Worm (Caenorhabditis elegans) whole organism, L4 larva: ENCODE data around the gene wip-1.

Experiments
- F10B5.3 ChIP-seq: sonication (generic microtip); optimal IDR thresholded peaks from 2 replicates; lab custom pipeline; 2016; ENCODE audit warnings: mild to moderate bottlenecking, missing genetic modification characterization, missing compliant biosample characterization
- F26F4.8 ChIP-seq: fragments of 200-800 bp; sonication (Bioruptor generic); conservative IDR thresholded peaks from 2 replicates; pipeline ENCODE4 v1.3.6; 2022; ENCODE audit warnings: missing genetic modification characterization, missing compliant biosample characterization
- F44E2.7 ChIP-seq: fragments of 200-800 bp; sonication (Bioruptor generic); IDR thresholded peaks from 2 replicates; pipeline ENCODE4 v2.1.2; 2022; ENCODE audit warnings: missing genetic modification characterization, missing compliant biosample characterization
- Y105C5A.15 ChIP-seq: fragments of 200-800 bp; sonication (Bioruptor generic); IDR thresholded peaks from 2 replicates; pipeline ENCODE4 v1.3.6; 2022; ENCODE audit warnings: missing genetic modification characterization, missing compliant biosample characterization
- Y48G9A.11 ChIP-seq: fragments of 200-800 bp; sonication (Bioruptor generic); IDR thresholded peaks from 2 replicates; pipeline ENCODE4 v1.3.6; 2022; ENCODE audit warnings: missing genetic modification reagents, missing genetic modification characterization, missing compliant biosample characterization
- ZK546.5 ChIP-seq, 2 experiments: sonication (generic microtip); optimal IDR thresholded peaks; 2 replicates each; lab custom pipeline; 2017; ENCODE audit warnings: missing biosample characterization in 2 of 2, missing genetic modification characterization in 2 of 2
- aly-2 ChIP-seq: sonication (generic microtip); optimal IDR thresholded peaks from 2 replicates; lab custom pipeline; 2018; ENCODE audit warnings: missing biosample characterization, missing genetic modification characterization
- arid-1 ChIP-seq: fragments of 200-800 bp; sonication (Bioruptor generic); conservative IDR thresholded peaks from 2 replicates; pipeline ENCODE4 v1.3.6; 2022; ENCODE audit warnings: missing genetic modification reagents, missing genetic modification characterization, missing compliant biosample characterization
- ceh-20 ChIP-seq: fragments of 200-800 bp; sonication (Bioruptor generic); IDR thresholded peaks from 2 replicates; pipeline ENCODE4 v1.3.6; 2022; ENCODE audit warnings: missing genetic modification reagents, missing genetic modification characterization, missing compliant biosample characterization
- ceh-32 ChIP-seq: sonication (generic microtip); optimal IDR thresholded peaks from 2 replicates; lab custom pipeline; 2016; ENCODE audit warnings: mild to moderate bottlenecking, missing genetic modification characterization, missing compliant biosample characterization; ENCODE audit not compliant: poor library complexity
- ceh-62 ChIP-seq: sonication (generic microtip); optimal IDR thresholded peaks from 2 replicates; lab custom pipeline; 2017; ENCODE audit warnings: missing biosample characterization, missing genetic modification characterization
- ctbp-1 ChIP-seq: fragments of 200-800 bp; sonication (Bioruptor generic); IDR thresholded peaks from 2 replicates; pipeline ENCODE4 v1.3.6; 2022; ENCODE audit warnings: missing genetic modification reagents, missing genetic modification characterization, missing compliant biosample characterization
- daf-19 ChIP-seq: fragments of 200-800 bp; sonication (Bioruptor generic); conservative IDR thresholded peaks from 2 replicates; pipeline ENCODE4 v1.3.6; 2022; ENCODE audit warnings: missing genetic modification characterization, missing compliant biosample characterization
- dmd-6 ChIP-seq: fragments of 200-800 bp; sonication (Bioruptor generic); IDR thresholded peaks from 2 replicates; pipeline ENCODE4 v1.3.6; 2022; ENCODE audit warnings: missing genetic modification reagents, missing genetic modification characterization, missing compliant biosample characterization
- dmd-8 ChIP-seq: fragments of 200-800 bp; sonication (Bioruptor generic); IDR thresholded peaks from 2 replicates; pipeline ENCODE4 v1.3.6; 2022; ENCODE audit warnings: missing genetic modification characterization, missing compliant biosample characterization
- dpl-1 ChIP-seq: fragments of 150-350 bp; optimal IDR thresholded peaks from 2 replicates; lab custom pipeline; 2014; ENCODE audit warnings: missing biosample characterization, missing genetic modification reagents, missing genetic modification characterization
- dve-1 ChIP-seq: sonication (generic microtip); optimal IDR thresholded peaks from 2 replicates; lab custom pipeline; 2017; ENCODE audit warnings: antibody characterized with exemption, mild to moderate bottlenecking, missing genetic modification characterization, missing compliant biosample characterization; ENCODE audit not compliant: insufficient read depth
- hif-1 ChIP-seq, 2 experiments: sonication (generic microtip); optimal IDR thresholded peaks; 2 replicates each; lab custom pipeline; 2016 to 2017; ENCODE audit warnings: missing compliant biosample characterization in 2 of 2, missing genetic modification characterization in 2 of 2, missing genetic modification reagents in 2 of 2, missing genotype in 2 of 2, mild to moderate bottlenecking in 1 of 2
- lim-7 ChIP-seq: fragments of 200-800 bp; sonication (Bioruptor generic); IDR thresholded peaks from 2 replicates; pipeline ENCODE4 v1.3.6; 2022; ENCODE audit warnings: missing genetic modification characterization, missing compliant biosample characterization
- lin-1 ChIP-seq: fragments of 200-800 bp; sonication (Bioruptor generic); IDR thresholded peaks from 2 replicates; pipeline ENCODE4 v1.3.6; 2022; ENCODE audit warnings: missing genetic modification reagents, missing genetic modification characterization, missing compliant biosample characterization
- lsy-2 ChIP-seq, 2 experiments: fragments of 150-350 bp in 1 of 2; sonication (generic microtip) in 1 of 2; optimal IDR thresholded peaks; 2 replicates each; lab custom pipeline; 2014 to 2017; ENCODE audit warnings: missing biosample characterization in 2 of 2, missing genetic modification characterization in 2 of 2
- madf-9 ChIP-seq: fragments of 200-800 bp; sonication (Bioruptor generic); conservative IDR thresholded peaks from 2 replicates; pipeline ENCODE4 v1.3.6; 2022; ENCODE audit warnings: missing genetic modification reagents, missing genetic modification characterization, missing compliant biosample characterization
- mdt-29 ChIP-seq: fragments of 200-800 bp; sonication (Bioruptor generic); IDR thresholded peaks from 2 replicates; pipeline ENCODE4 v1.3.6; 2022; ENCODE audit warnings: missing genetic modification reagents, missing genetic modification characterization, missing compliant biosample characterization
- mes-2 ChIP-seq: sonication (generic microtip); optimal IDR thresholded peaks from 2 replicates; lab custom pipeline; 2016; ENCODE audit warnings: missing genotype, mild to moderate bottlenecking, missing genetic modification characterization, missing compliant biosample characterization; ENCODE audit not compliant: poor library complexity, severe bottlenecking
- mxl-2 ChIP-seq: fragments of 200-800 bp; sonication (Bioruptor generic); conservative IDR thresholded peaks from 2 replicates; pipeline ENCODE4 v1.3.6; 2022; ENCODE audit warnings: missing genetic modification reagents, missing genetic modification characterization, missing compliant biosample characterization
- nhr-10 ChIP-seq: fragments of 150-350 bp; optimal IDR thresholded peaks from 2 replicates; lab custom pipeline; 2014; ENCODE audit warnings: missing biosample characterization, missing genetic modification characterization
- nhr-102 ChIP-seq: sonication (generic microtip); optimal IDR thresholded peaks from 2 replicates; lab custom pipeline; 2016; ENCODE audit warnings: mild to moderate bottlenecking, missing genetic modification characterization, moderate library complexity, missing compliant biosample characterization
- nhr-11 ChIP-seq: fragments of 150-350 bp; optimal IDR thresholded peaks from 2 replicates; lab custom pipeline; 2014; ENCODE audit warnings: missing biosample characterization, missing genetic modification characterization
- nhr-111 ChIP-seq: fragments of 200-800 bp; sonication (Bioruptor generic); optimal IDR thresholded peaks from 2 replicates; lab custom pipeline; 2018; ENCODE audit warnings: mild to moderate bottlenecking, missing genetic modification characterization, missing compliant biosample characterization
- nhr-237 ChIP-seq: sonication (generic microtip); optimal IDR thresholded peaks from 2 replicates; lab custom pipeline; 2017; ENCODE audit warnings: missing biosample characterization, missing genetic modification characterization
- nhr-25 ChIP-seq: sonication (generic microtip); optimal IDR thresholded peaks from 2 replicates; lab custom pipeline; 2017; ENCODE audit warnings: missing genetic modification characterization, mild to moderate bottlenecking, missing compliant biosample characterization, antibody characterized with exemption, moderate library complexity, borderline replicate concordance; ENCODE audit not compliant: insufficient read depth
- nhr-28 ChIP-seq: fragments of 150-350 bp; optimal IDR thresholded peaks from 2 replicates; lab custom pipeline; 2014; ENCODE audit warnings: missing biosample characterization, missing genetic modification characterization
- nhr-41 ChIP-seq: fragments of 200-800 bp; sonication (Bioruptor generic); IDR thresholded peaks from 2 replicates; pipeline ENCODE4 v1.3.6; 2022; ENCODE audit warnings: missing genetic modification reagents, missing genetic modification characterization, missing compliant biosample characterization
- nhr-42 ChIP-seq: fragments of 200-800 bp; sonication (Bioruptor generic); IDR thresholded peaks from 2 replicates; pipeline ENCODE4 v1.3.6; 2022; ENCODE audit warnings: missing genetic modification characterization, missing compliant biosample characterization
- nhr-6 ChIP-seq: fragments of 150-350 bp; optimal IDR thresholded peaks from 2 replicates; lab custom pipeline; 2014; ENCODE audit warnings: missing biosample characterization, missing genetic modification characterization
- nhr-77 ChIP-seq: fragments of 150-350 bp; optimal IDR thresholded peaks from 2 replicates; lab custom pipeline; 2014; ENCODE audit warnings: missing biosample characterization, missing genetic modification characterization
- pqm-1 ChIP-seq: sonication (generic microtip); optimal IDR thresholded peaks from 2 replicates; lab custom pipeline; 2017; ENCODE audit warnings: missing biosample characterization, missing genetic modification characterization
- rbr-2 ChIP-seq: sonication (generic microtip); optimal IDR thresholded peaks from 2 replicates; lab custom pipeline; 2016; ENCODE audit warnings: missing genotype, missing genetic modification characterization, missing compliant biosample characterization
- sdz-12 ChIP-seq: fragments of 200-800 bp; sonication (Bioruptor generic); optimal IDR thresholded peaks from 2 replicates; lab custom pipeline; 2018; ENCODE audit warnings: mild to moderate bottlenecking, missing genetic modification characterization, missing compliant biosample characterization
- set-16 ChIP-seq: fragments of 200-800 bp; sonication (Bioruptor generic); IDR thresholded peaks from 2 replicates; pipeline ENCODE4 v1.3.6; 2022; ENCODE audit warnings: missing genetic modification reagents, missing genetic modification characterization, missing compliant biosample characterization
- skn-1 ChIP-seq: fragments of 150-350 bp; optimal IDR thresholded peaks from 2 replicates; lab custom pipeline; 2014; ENCODE audit warnings: missing biosample characterization, missing genetic modification characterization
- tra-1 ChIP-seq: fragments of 200-800 bp; sonication (Bioruptor generic); IDR thresholded peaks from 2 replicates; pipeline ENCODE4 v1.3.6; 2022; ENCODE audit warnings: missing genetic modification reagents, missing genetic modification characterization, missing compliant biosample characterization
- unc-130 ChIP-seq: sonication (generic microtip); optimal IDR thresholded peaks from 2 replicates; lab custom pipeline; 2016; ENCODE audit warnings: missing genetic modification reagents, missing genetic modification characterization, missing compliant biosample characterization
- unc-39 ChIP-seq: sonication (generic microtip); optimal IDR thresholded peaks from 2 replicates; lab custom pipeline; 2017; ENCODE audit warnings: missing biosample characterization, missing genetic modification characterization
- unc-62 ChIP-seq, 3 experiments: fragments of 150-350 bp in 1 of 3; sonication (generic microtip); optimal IDR thresholded peaks in 2 of 3; peaks in 1 of 3; 1 replicate in 1 of 3; 2 replicates in 2 of 3; lab custom pipeline; 2014 to 2017; ENCODE audit warnings: missing biosample characterization in 3 of 3, missing genetic modification characterization in 3 of 3, missing genetic modification reagents in 3 of 3, missing genotype in 1 of 3
- zfp-2 ChIP-seq: sonication (generic microtip); optimal IDR thresholded peaks from 2 replicates; lab custom pipeline; 2016; ENCODE audit warnings: mild to moderate bottlenecking, missing genetic modification characterization, missing compliant biosample characterization
- zfp-3 ChIP-seq: fragments of 200-800 bp; sonication (Bioruptor generic); conservative IDR thresholded peaks from 2 replicates; pipeline ENCODE4 v1.3.6; 2022; ENCODE audit warnings: missing genetic modification reagents, missing genetic modification characterization, missing compliant biosample characterization
- zip-11 ChIP-seq: fragments of 200-800 bp; sonication (Bioruptor generic); IDR thresholded peaks from 2 replicates; pipeline ENCODE4 v1.3.6; 2022; ENCODE audit warnings: missing genetic modification characterization, missing compliant biosample characterization

wip-1 gene

ce11 chrIII:5068675-5069233 is 50.3 kb downstream of the wip-1 start, which contains the start of the genes C45G9.11 and C45G9.2 (continued):
- TF ChIP-seq unc-39 (tag; lab: Kevin White, UChicago) (no peak), F26F4.8 (GFP tag; lab: Robert Waterston, UW) (no peak), mes-2 (peak; percentile 99), mxl-2 (GFP tag; lab: Robert Waterston, UW) (no peak), lsy-2 (tag; optimal IDR thresholded peaks at IDR 0.05; lab: Kevin White, UChicago) (no peak), skn-1 (tag; lab: Kevin White, UChicago) (no peak), dmd-8 (GFP tag; lab: Robert Waterston, UW) (no peak), arid-1 (GFP tag; lab: Robert Waterston, UW) (no peak), dve-1 (tag; lab: Kevin White, UChicago) (no peak), nhr-111 (GFP tag; lab: Kevin White, UChicago) (no peak), nhr-6 (tag; lab: Kevin White, UChicago) (peak; percentile 46), rbr-2 (tag; lab: Kevin White, UChicago) (peak; percentile 49), lin-1 (no peak), ctbp-1 (GFP tag; lab: Robert Waterston, UW) (0 out of 2 replicates have a peak, but pooled peaks have one; percentile 12), nhr-42 (GFP tag; lab: Robert Waterston, UW) (no peak), nhr-28 (tag; lab: Kevin White, UChicago) (no peak), ZK546.5 (tag; optimal IDR thresholded peaks at IDR 0.05; lab: Kevin White, UChicago) (no peak), Y48G9A.11 (GFP tag; lab: Robert Waterston, UW) (peak; percentile 52), dpl-1 (GFP tag; lab: Kevin White, UChicago) (peak; percentile 94), nhr-11 (tag; lab: Kevin White, UChicago) (no peak), zfp-3 (0 out of 2 replicates have a peak, but pooled peaks have one; percentile 13), mdt-29 (GFP tag; lab: Robert Waterston, UW) (no peak), F10B5.3 (no peak), set-16 (GFP tag; lab: Robert Waterston, UW) (no peak), nhr-41 (GFP tag; lab: Robert Waterston, UW) (no peak), unc-130 (GFP tag; lab: Kevin White, UChicago) (peak; percentile 78), ceh-32 (tag; lab: Kevin White, UChicago) (no peak), zfp-2 (tag; lab: Kevin White, UChicago) (no peak), unc-62 (GFP tag; optimal IDR thresholded peaks at IDR 0.05 in 1 of 2; lab: Kevin White, UChicago) (no peak), unc-62 (tag; optimal IDR thresholded peaks at IDR 0.05; lab: Kevin White, UChicago) (no peak), nhr-237 (no peak), zip-11 (GFP tag; lab: Robert Waterston, UW) (no peak), nhr-10 (tag; lab: Kevin White, UChicago) (no peak), madf-9 (GFP tag; lab: Robert Waterston, UW) (no peak; the same call in 1 of the 2 replicates), nhr-77 (tag; lab: Kevin White, UChicago) (no peak), pqm-1 (tag; lab: Kevin White, UChicago) (no peak), nhr-102 (tag; lab: Kevin White, UChicago) (no peak), sdz-12 (GFP tag; lab: Kevin White, UChicago) (no peak), dmd-6 (GFP tag; lab: Robert Waterston, UW) (peak; percentile 54; the same call in 1 of the 2 replicates), nhr-25 (tag; lab: Kevin White, UChicago) (no peak), aly-2 (tag; lab: Kevin White, UChicago) (no peak), daf-19 (GFP tag; lab: Robert Waterston, UW) (no peak), lim-7 (GFP tag; lab: Robert Waterston, UW) (no peak), ceh-20 (GFP tag; lab: Robert Waterston, UW) (no peak), Y105C5A.15 (no peak), tra-1 (GFP tag; lab: Robert Waterston, UW) (no peak), ceh-62 (tag; lab: Kevin White, UChicago) (no peak), hif-1 (tag; optimal IDR thresholded peaks at IDR 0.05; lab: Kevin White, UChicago) (peak in 1 of 2 experiments; percentile 84), F44E2.7 (GFP tag; lab: Robert Waterston, UW) (no peak)
